Worm (Caenorhabditis elegans): ENCODE data around the gene cav-2.

ce11 chrV:13511618-13512017 is 45.3 kb upstream of the cav-2 start, which contains the start of gene avr-15:
- TF ChIP-seq flt-1 (GFP tag; IDR thresholded peaks at IDR 0.05) (no peak), tab-1 (GFP tag; IDR thresholded peaks at IDR 0.05) (no peak), T22C8.4 (GFP tag; IDR thresholded peaks at IDR 0.05) (no peak), cog-1 (tag; optimal IDR thresholded peaks at IDR 0.05) (no peak), ztf-29 (GFP tag; IDR thresholded peaks at IDR 0.05) (no peak), ztf-23 (GFP tag; IDR thresholded peaks at IDR 0.05) (no peak)

Data from whole organism, midembryonic.